Worm (Caenorhabditis elegans): Measurements from ENCODE around the gene dss-1.

The dss-1 gene

DNA sequence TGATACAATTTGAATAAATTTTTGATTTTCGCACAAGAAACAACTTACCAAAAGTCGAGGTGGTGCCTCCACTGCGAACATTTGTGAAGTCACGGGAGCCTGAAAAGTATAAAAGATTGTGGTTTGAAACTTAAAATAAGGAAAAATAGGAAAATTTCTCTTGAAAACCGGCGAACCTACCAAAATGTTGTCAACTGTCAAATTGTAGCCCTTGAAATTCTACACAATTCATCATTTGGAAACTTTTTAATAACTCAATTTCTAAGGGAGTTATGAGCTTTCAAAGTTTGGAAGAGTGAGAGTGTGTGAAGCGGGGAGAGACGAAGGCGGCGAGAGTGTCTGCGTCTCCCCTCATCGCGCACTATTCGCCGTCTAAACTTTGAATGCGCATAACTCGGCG, 34.1 kb upstream of the dss-1 start, which contains the start of gene pes-4:
Gene pes-4, minus strand, starts transcription at position 101 of the 400 bp plus-strand sequence.
- no peak for TF ChIP-seq aly-2 (tag; optimal IDR thresholded peaks at IDR 0.05)
- no peak for TF ChIP-seq lsy-12 (tag; optimal IDR thresholded peaks at IDR 0.05)
- TF ChIP-seq fkh-2 (tag; optimal IDR thresholded peaks at IDR 0.05), result no peak
- TF ChIP-seq nhr-12 (tag; optimal IDR thresholded peaks at IDR 0.05), result no peak
- no peak for TF ChIP-seq R02D3.7 (tag; optimal IDR thresholded peaks at IDR 0.05)
- no peak for TF ChIP-seq pha-4 (tag; optimal IDR thresholded peaks at IDR 0.05)
- no peak for TF ChIP-seq daf-12 (tag; optimal IDR thresholded peaks at IDR 0.05)
- no peak for TF ChIP-seq elt-3 (tag; optimal IDR thresholded peaks at IDR 0.05)
- TF ChIP-seq nhr-11 (tag; optimal IDR thresholded peaks at IDR 0.05), result no peak
- TF ChIP-seq sea-2 (GFP tag; optimal IDR thresholded peaks at IDR 0.05), result no peak
- TF ChIP-seq nhr-28 (tag; optimal IDR thresholded peaks at IDR 0.05), result no peak
- no peak for TF ChIP-seq egl-27 (tag; optimal IDR thresholded peaks at IDR 0.05)
- TF ChIP-seq ceh-82 (tag; optimal IDR thresholded peaks at IDR 0.05), result no peak
- TF ChIP-seq nhr-237 (tag; optimal IDR thresholded peaks at IDR 0.05), result no peak
- TF ChIP-seq pqm-1 (tag; optimal IDR thresholded peaks at IDR 0.05), result no peak
- TF ChIP-seq nhr-77 (tag; optimal IDR thresholded peaks at IDR 0.05), result no peak
- no peak for TF ChIP-seq zag-1 (tag; optimal IDR thresholded peaks at IDR 0.05)
- TF ChIP-seq eor-1 (tag; optimal IDR thresholded peaks at IDR 0.05), result no peak

ce11 chrIII:1229510-1229909, 33.4 kb upstream of the dss-1 start:
- TF ChIP-seq R02D3.7 (tag; optimal IDR thresholded peaks at IDR 0.05) (no peak), nhr-237 (tag; optimal IDR thresholded peaks at IDR 0.05) (no peak), elt-1 (tag; optimal IDR thresholded peaks at IDR 0.05) (no peak), nhr-25 (tag; optimal IDR thresholded peaks at IDR 0.05) (no peak), pqm-1 (tag; optimal IDR thresholded peaks at IDR 0.05) (no peak), egl-27 (tag; optimal IDR thresholded peaks at IDR 0.05) (no peak), eor-1 (tag; optimal IDR thresholded peaks at IDR 0.05) (no peak), unc-39 (tag; optimal IDR thresholded peaks at IDR 0.05) (no peak), elt-2 (tag; optimal IDR thresholded peaks at IDR 0.05) (no peak), fos-1 (tag; optimal IDR thresholded peaks at IDR 0.05) (no peak), fkh-10 (GFP tag; optimal IDR thresholded peaks at IDR 0.05) (no peak), mdl-1 (tag; optimal IDR thresholded peaks at IDR 0.05) (no peak), ceh-16 (tag; optimal IDR thresholded peaks at IDR 0.05) (no peak), nhr-76 (tag; optimal IDR thresholded peaks at IDR 0.05) (no peak), nhr-12 (tag; optimal IDR thresholded peaks at IDR 0.05) (no peak), daf-12 (tag; optimal IDR thresholded peaks at IDR 0.05) (no peak), fkh-2 (tag; optimal IDR thresholded peaks at IDR 0.05) (no peak)

- peak; percentile 78 for TF ChIP-seq pha-4 (tag; optimal IDR thresholded peaks at IDR 0.05)
- TF ChIP-seq nhr-12 (tag; optimal IDR thresholded peaks at IDR 0.05), result no peak
These were observed 32.5 kb upstream of the dss-1 start for ce11 chrIII:1228593-1228992.

ce11 chrIII:1226256-1226655, 30.2 kb upstream of the dss-1 start:
- TF ChIP-seq ceh-82 (tag; optimal IDR thresholded peaks at IDR 0.05) (no peak), pha-4 (tag; optimal IDR thresholded peaks at IDR 0.05) (peak; percentile 97), daf-12 (tag; optimal IDR thresholded peaks at IDR 0.05) (no peak), nhr-12 (tag; optimal IDR thresholded peaks at IDR 0.05) (no peak), fkh-10 (GFP tag; optimal IDR thresholded peaks at IDR 0.05) (no peak), elt-2 (tag; optimal IDR thresholded peaks at IDR 0.05) (peak; percentile 34)

ce11 chrIII:1225595-1225994, 29.5 kb upstream of the dss-1 start:
- TF ChIP-seq nhr-77 (tag; optimal IDR thresholded peaks at IDR 0.05), result no peak
- TF ChIP-seq ceh-9 (tag; optimal IDR thresholded peaks at IDR 0.05), result no peak
- TF ChIP-seq lin-39 (tag; optimal IDR thresholded peaks at IDR 0.05), result no peak
- TF ChIP-seq nhr-12 (tag; optimal IDR thresholded peaks at IDR 0.05), result no peak
- TF ChIP-seq hmg-11 (tag; optimal IDR thresholded peaks at IDR 0.05), result no peak
- TF ChIP-seq nhr-43 (tag; optimal IDR thresholded peaks at IDR 0.05; ENCODE audit: poor library complexity, severe bottlenecking), result no peak
- no peak for TF ChIP-seq mdl-1 (tag; optimal IDR thresholded peaks at IDR 0.05)
- no peak for TF ChIP-seq fos-1 (tag; optimal IDR thresholded peaks at IDR 0.05)

ce11 chrIII:1225116-1225515, 29.0 kb upstream of the dss-1 start:
- TF ChIP-seq nhr-12 (tag; optimal IDR thresholded peaks at IDR 0.05), result no peak
- no peak for TF ChIP-seq lin-15B (tag; optimal IDR thresholded peaks at IDR 0.05)
- peak; percentile 27 for TF ChIP-seq elt-2 (tag; optimal IDR thresholded peaks at IDR 0.05)
- no peak for TF ChIP-seq lsy-12 (tag; optimal IDR thresholded peaks at IDR 0.05)

Measured in whole organism, L3 larva.